Fruit fly (Drosophila melanogaster) whole organism, embryonic: Measurements from ENCODE around the gene CG15522.
A peak's percentile ranks its signal among the peaks of the same experiment; 100 is the strongest.

Source experiments
- Awh ChIP-seq: fragments of 200-800 bp; sonication (Bioruptor generic); IDR thresholded peaks from 2 replicates; pipeline ENCODE4, ENCODE4 v1.3.6; 2022; ENCODE audit warnings: missing biosample characterization, missing genetic modification characterization
- CG10959 ChIP-seq: fragments of 200-800 bp; sonication (Bioruptor generic); IDR thresholded peaks from 2 replicates; pipeline ENCODE4 v1.3.6; 2022; ENCODE audit warnings: missing biosample characterization, missing genetic modification characterization
- CG11456 ChIP-seq: fragments of 200-800 bp; sonication (Bioruptor generic); IDR thresholded peaks from 3 replicates; pipeline ENCODE4 v1.3.6; 2022; ENCODE audit warnings: missing biosample characterization, missing genetic modification characterization
- CG11504 ChIP-seq: fragments of 200-800 bp; sonication (Bioruptor generic); optimal IDR thresholded peaks from 3 replicates; lab custom pipeline; 2019; ENCODE audit warnings: missing biosample characterization, mild to moderate bottlenecking, missing genetic modification characterization, moderate library complexity
- CG12071 ChIP-seq: fragments of 200-800 bp; sonication (Bioruptor generic); optimal IDR thresholded peaks from 3 replicates; lab custom pipeline; 2018; ENCODE audit warnings: missing biosample characterization, mild to moderate bottlenecking, missing genetic modification characterization
- CG13624 ChIP-seq: fragments of 200-800 bp; sonication (Bioruptor generic); optimal IDR thresholded peaks from 2 replicates; lab custom pipeline; 2016; ENCODE audit warnings: missing biosample characterization, missing genetic modification characterization
- CG14441 ChIP-seq: fragments of 200-800 bp; sonication (Bioruptor generic); IDR thresholded peaks from 2 replicates; pipeline ENCODE4 v1.3.6; 2022; ENCODE audit warnings: missing biosample characterization, missing genetic modification characterization
- CG14860 ChIP-seq: fragments of 200-800 bp; sonication (Bioruptor generic); IDR thresholded peaks from 3 replicates; pipeline ENCODE4 v1.3.6; 2022; ENCODE audit warnings: missing biosample characterization, missing genetic modification characterization; ENCODE audit not compliant: partially characterized antibody
- CG1602 ChIP-seq: fragments of 200-800 bp; sonication (Bioruptor generic); optimal IDR thresholded peaks from 3 replicates; lab custom pipeline; 2016; ENCODE audit warnings: missing biosample characterization, missing genetic modification characterization
- CG16815 ChIP-seq: fragments of 200-800 bp; sonication (Bioruptor generic); optimal IDR thresholded peaks from 3 replicates; lab custom pipeline; 2017; ENCODE audit warnings: missing biosample characterization, mild to moderate bottlenecking, missing genetic modification characterization
- CG17359 ChIP-seq: fragments of 200-800 bp; sonication (Bioruptor generic); optimal IDR thresholded peaks from 3 replicates; lab custom pipeline; 2018; ENCODE audit warnings: missing biosample characterization, mild to moderate bottlenecking, missing genetic modification characterization, moderate library complexity
- CG17612 ChIP-seq: fragments of 200-800 bp; sonication (Bioruptor generic); IDR thresholded peaks from 2 replicates; pipeline ENCODE4 v1.3.6; 2022; ENCODE audit warnings: missing biosample characterization, missing genetic modification characterization
- CG17802 ChIP-seq: fragments of 200-800 bp; sonication (Bioruptor generic); optimal IDR thresholded peaks from 2 replicates; lab custom pipeline; 2018; ENCODE audit warnings: missing biosample characterization, mild to moderate bottlenecking, missing genetic modification characterization, moderate library complexity
- CG18599 ChIP-seq: fragments of 200-800 bp; sonication (Bioruptor generic); optimal IDR thresholded peaks from 3 replicates; lab custom pipeline; 2017; ENCODE audit warnings: missing biosample characterization, missing genetic modification characterization, mild to moderate bottlenecking, moderate library complexity, missing genetic modification reagents
- CG2199 ChIP-seq: fragments of 200-800 bp; sonication (Bioruptor generic); IDR thresholded peaks from 3 replicates; pipeline ENCODE4 v1.3.6; 2022; ENCODE audit warnings: missing biosample characterization, missing genetic modification characterization
- CG30403 ChIP-seq: fragments of 200-800 bp; sonication (Bioruptor generic); optimal IDR thresholded peaks from 3 replicates; lab custom pipeline; 2016; ENCODE audit warnings: missing biosample characterization, missing genetic modification characterization
- CG31224 ChIP-seq: fragments of 200-800 bp; sonication (Bioruptor generic); IDR thresholded peaks from 2 replicates; pipeline ENCODE4 v1.3.6; 2022; ENCODE audit warnings: missing biosample characterization, missing genetic modification characterization
- CG31365 ChIP-seq: fragments of 200-800 bp; sonication (Bioruptor generic); optimal IDR thresholded peaks from 2 replicates; lab custom pipeline; 2018; ENCODE audit warnings: missing biosample characterization, mild to moderate bottlenecking, missing genetic modification characterization
- CG32532 ChIP-seq: fragments of 200-800 bp; sonication (Bioruptor generic); IDR thresholded peaks from 2 replicates; pipeline ENCODE4 v1.3.6; 2022; ENCODE audit warnings: missing biosample characterization, missing genetic modification characterization
- CG33557 ChIP-seq: fragments of 200-800 bp; sonication (Bioruptor generic); optimal IDR thresholded peaks from 2 replicates; lab custom pipeline; 2019; ENCODE audit warnings: missing biosample characterization, mild to moderate bottlenecking, missing genetic modification characterization, moderate library complexity
- CG34422 ChIP-seq: fragments of 200-800 bp; sonication (Bioruptor generic); IDR thresholded peaks from 3 replicates; pipeline ENCODE4 v1.3.6; 2022; ENCODE audit warnings: missing biosample characterization, missing genetic modification characterization
- CG6272 ChIP-seq: fragments of 200-800 bp; sonication (Bioruptor generic); IDR thresholded peaks from 2 replicates; pipeline ENCODE4 v1.3.6; 2022; ENCODE audit warnings: missing biosample characterization, missing genetic modification characterization
- CG6854 ChIP-seq: fragments of 200-800 bp; sonication (Bioruptor generic); optimal IDR thresholded peaks from 3 replicates; lab custom pipeline; 2017; ENCODE audit warnings: missing biosample characterization, mild to moderate bottlenecking, missing genetic modification characterization
- CG8290 ChIP-seq, 3 experiments: fragments of 200-800 bp; sonication (Bioruptor generic); optimal IDR thresholded peaks; 2 replicates each; lab custom pipeline; 2016 to 2019; ENCODE audit warnings: missing biosample characterization in 3 of 3, missing genetic modification characterization in 3 of 3, mild to moderate bottlenecking in 2 of 3, moderate library complexity in 1 of 3
- CG9797 ChIP-seq: fragments of 200-800 bp; sonication (Bioruptor generic); optimal IDR thresholded peaks from 3 replicates; lab custom pipeline; 2018; ENCODE audit warnings: missing biosample characterization, mild to moderate bottlenecking, missing genetic modification characterization
- Dbx ChIP-seq: fragments of 200-800 bp; sonication (Bioruptor generic); IDR thresholded peaks from 3 replicates; pipeline ENCODE4 v1.3.6; 2022; ENCODE audit warnings: missing biosample characterization, missing genetic modification characterization
- Fer3 ChIP-seq: fragments of 200-800 bp; sonication (Bioruptor generic); optimal IDR thresholded peaks from 2 replicates; lab custom pipeline; 2018; ENCODE audit warnings: missing biosample characterization, mild to moderate bottlenecking, missing genetic modification characterization, moderate library complexity
- H15 ChIP-seq: fragments of 200-800 bp; sonication (Bioruptor generic); IDR thresholded peaks from 3 replicates; pipeline ENCODE4 v1.3.6; 2022; ENCODE audit warnings: missing biosample characterization, missing genetic modification characterization
- HLH4C ChIP-seq: fragments of 200-800 bp; sonication (Bioruptor generic); IDR thresholded peaks from 3 replicates; pipeline ENCODE4 v1.3.6; 2022; ENCODE audit warnings: missing biosample characterization, missing genetic modification characterization; ENCODE audit not compliant: partially characterized antibody
- HmgD ChIP-seq: fragments of 200-800 bp; sonication (Bioruptor generic); optimal IDR thresholded peaks from 3 replicates; lab custom pipeline; 2016; ENCODE audit warnings: missing biosample characterization, missing genetic modification characterization
- Jarid2 ChIP-seq: fragments of 200-800 bp; sonication (Bioruptor generic); optimal IDR thresholded peaks from 3 replicates; lab custom pipeline; 2017; ENCODE audit warnings: mild to moderate bottlenecking, missing biosample characterization, missing genetic modification reagents, missing genetic modification characterization
- Lpt ChIP-seq: fragments of >200 bp; optimal IDR thresholded peaks from 2 replicates; lab custom pipeline; 2018; ENCODE audit warnings: missing biosample characterization, missing genetic modification characterization
- MBD-R2 ChIP-seq: fragments of 200-800 bp; sonication (Bioruptor generic); IDR thresholded peaks from 2 replicates; pipeline ENCODE4 v1.3.6; 2022; ENCODE audit warnings: missing biosample characterization, missing genetic modification characterization
- MESR4 ChIP-seq: fragments of 200-800 bp; sonication (Bioruptor generic); optimal IDR thresholded peaks from 2 replicates; lab custom pipeline; 2018; ENCODE audit warnings: missing biosample characterization, mild to moderate bottlenecking, missing genetic modification characterization, moderate library complexity
- br ChIP-seq: fragments of >200 bp; optimal IDR thresholded peaks from 2 replicates; lab custom pipeline; 2017
- caup ChIP-seq: fragments of 200-800 bp; sonication (Bioruptor generic); optimal IDR thresholded peaks from 3 replicates; lab custom pipeline; 2017; ENCODE audit warnings: missing biosample characterization, mild to moderate bottlenecking, missing genetic modification characterization, moderate library complexity; ENCODE audit not compliant: severe bottlenecking
- eve ChIP-seq, 2 experiments: fragments of >200 bp; optimal IDR thresholded peaks; 2 replicates each; lab custom pipeline; 2017; ENCODE audit warnings: missing biosample characterization in 2 of 2, missing genetic modification characterization in 2 of 2
- insv ChIP-seq, 2 experiments: fragments of 200-800 bp; sonication (Bioruptor generic); optimal IDR thresholded peaks; 3 replicates each; lab custom pipeline; 2016 to 2018; ENCODE audit warnings: missing biosample characterization in 2 of 2, missing genetic modification characterization in 2 of 2
- kah ChIP-seq: fragments of 200-800 bp; sonication (Bioruptor generic); optimal IDR thresholded peaks from 2 replicates; lab custom pipeline; 2018; ENCODE audit warnings: missing biosample characterization, mild to moderate bottlenecking, missing genetic modification characterization
- mirr ChIP-seq: fragments of 200-800 bp; sonication (Bioruptor generic); optimal IDR thresholded peaks from 3 replicates; lab custom pipeline; 2018; ENCODE audit warnings: missing biosample characterization, mild to moderate bottlenecking, missing genetic modification characterization
- nom ChIP-seq: fragments of 200-800 bp; sonication (Bioruptor generic); optimal IDR thresholded peaks from 2 replicates; lab custom pipeline; 2017; ENCODE audit warnings: missing biosample characterization, missing genetic modification characterization, mild to moderate bottlenecking, moderate library complexity, missing genetic modification reagents
- peb ChIP-seq: fragments of 200-800 bp; sonication (Bioruptor generic); IDR thresholded peaks from 2 replicates; pipeline ENCODE4 v1.3.6; 2022; ENCODE audit warnings: missing biosample characterization, missing genetic modification characterization
- pita ChIP-seq: fragments of 200-800 bp; sonication (Bioruptor generic); optimal IDR thresholded peaks from 2 replicates; lab custom pipeline; 2017; ENCODE audit warnings: missing biosample characterization, mild to moderate bottlenecking, missing genetic modification characterization
- pnt ChIP-seq: fragments of 200-800 bp; sonication (Bioruptor generic); optimal IDR thresholded peaks from 3 replicates; lab custom pipeline; 2016; ENCODE audit warnings: missing biosample characterization, missing genetic modification characterization
- run ChIP-seq: fragments of 200-800 bp; sonication (Bioruptor generic); optimal IDR thresholded peaks from 3 replicates; lab custom pipeline; 2018; ENCODE audit warnings: missing biosample characterization, mild to moderate bottlenecking, missing genetic modification characterization
- sens-2 ChIP-seq: fragments of 200-800 bp; sonication (Bioruptor generic); IDR thresholded peaks from 2 replicates; pipeline ENCODE4 v1.3.6; 2022; ENCODE audit warnings: missing biosample characterization, missing genetic modification characterization
- shn ChIP-seq: fragments of 200-800 bp; sonication (Bioruptor generic); optimal IDR thresholded peaks from 3 replicates; lab custom pipeline; 2016; ENCODE audit warnings: missing biosample characterization, missing genetic modification characterization
- sob ChIP-seq: fragments of 200-800 bp; sonication (Bioruptor generic); IDR thresholded peaks from 2 replicates; pipeline ENCODE4 v1.3.6; 2022; ENCODE audit warnings: missing biosample characterization, missing genetic modification characterization
- sqz ChIP-seq: fragments of 200-800 bp; sonication (Bioruptor generic); optimal IDR thresholded peaks from 3 replicates; lab custom pipeline; 2018; ENCODE audit warnings: missing biosample characterization, mild to moderate bottlenecking, missing genetic modification characterization
- vfl ChIP-seq: fragments of 200-800 bp; sonication (Bioruptor generic); optimal IDR thresholded peaks from 2 replicates; lab custom pipeline; 2016; ENCODE audit warnings: missing biosample characterization, missing genetic modification characterization
- wdn ChIP-seq: fragments of 200-800 bp; sonication (Bioruptor generic); IDR thresholded peaks from 2 replicates; pipeline ENCODE4 v1.3.6; 2022; ENCODE audit warnings: missing biosample characterization, missing genetic modification characterization

The CG15522 gene

DNA sequence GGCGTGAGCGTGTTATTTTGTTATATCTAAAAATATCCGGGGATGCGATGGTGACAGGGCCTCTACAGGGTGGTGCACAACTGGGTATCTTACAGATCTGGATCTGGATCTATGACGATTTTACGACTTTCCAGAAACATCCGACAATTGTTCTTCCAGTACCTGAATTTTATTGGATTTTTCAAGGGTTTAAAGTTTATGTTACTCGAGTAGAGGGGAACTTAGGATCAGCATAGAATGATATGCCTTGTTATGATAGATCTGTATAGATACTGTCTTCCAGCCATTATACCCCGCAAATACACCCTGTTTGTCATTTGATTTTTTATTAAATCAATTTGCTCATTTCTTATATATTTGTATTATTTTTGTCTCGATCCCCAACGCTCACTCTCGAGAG lies 32.7 kb upstream of the CG15522 start (continued):
- TF ChIP-seq Fer3 (tag; lab: Kevin White, UChicago) (peak; percentile 58), vfl (no peak), CG17359 (peak; percentile 61), Jarid2 (GFP tag; lab: Kevin White, UChicago) (no peak), CG17612 (GFP tag; lab: Robert Waterston, UW) (no peak), run (peak; percentile 38), CG12071 (peak; percentile 64), CG9797 (GFP tag; lab: Kevin White, UChicago) (no peak), H15 (GFP tag; lab: Robert Waterston, UW) (peak; percentile 5; the same call in 1 of the 3 replicates), CG14441 (peak; percentile 74), CG13624 (GFP tag; lab: Kevin White, UChicago) (peak; percentile 55), CG10959 (GFP tag; lab: Robert Waterston, UW) (no peak), pnt (GFP tag; lab: Kevin White, UChicago) (peak; percentile 32), CG11456 (GFP tag; lab: Robert Waterston, UW) (0 out of 3 replicates have a peak, but pooled peaks have one; percentile 60), sob (GFP tag; lab: Robert Waterston, UW) (peak; percentile 60), MBD-R2 (GFP tag; lab: Robert Waterston, UW) (peak; percentile 27; the same call in 1 of the 2 replicates), HmgD (no peak), shn (GFP tag; lab: Kevin White, UChicago) (peak; percentile 32), Dbx (GFP tag; lab: Robert Waterston, UW) (peak; percentile 71), CG14860 (GFP tag; lab: Robert Waterston, UW) (no peak), caup (GFP tag; lab: Kevin White, UChicago) (peak; percentile 28), CG18599 (GFP tag; lab: Kevin White, UChicago) (peak; percentile 62), CG6272 (GFP tag; lab: Robert Waterston, UW) (no peak), sens-2 (GFP tag; lab: Robert Waterston, UW) (no peak), nom (no peak), mirr (peak; percentile 14), wdn (GFP tag; lab: Robert Waterston, UW) (peak; percentile 27; the same call in 1 of the 2 replicates), Awh (0 out of 2 replicates have a peak, but pooled peaks have one; percentile 33), CG11504 (tag; lab: Kevin White, UChicago) (peak; percentile 77), CG33557 (GFP tag; lab: Kevin White, UChicago) (no peak), CG16815 (GFP tag; lab: Kevin White, UChicago) (no peak), CG2199 (no peak; the same call in 2 of the 3 replicates), CG17802 (tag; lab: Kevin White, UChicago) (no peak), Lpt (GFP tag; lab: Kevin White, UChicago) (no peak), CG1602 (GFP tag; lab: Kevin White, UChicago) (no peak), CG32532 (GFP tag; lab: Robert Waterston, UW) (peak; percentile 76), CG31224 (GFP tag; lab: Robert Waterston, UW) (peak; percentile 59; the same call in 1 of the 2 replicates), MESR4 (GFP tag; lab: Kevin White, UChicago) (no peak), CG6854 (GFP tag; lab: Kevin White, UChicago) (no peak), kah (GFP tag; lab: Kevin White, UChicago) (peak; percentile 6), CG8290 (GFP tag; optimal IDR thresholded peaks at IDR 0.05; lab: Kevin White, UChicago) (no peak), CG8290 (tag; optimal IDR thresholded peaks at IDR 0.05; lab: Kevin White, UChicago) (peak in 1 of 2 experiments; percentile 72), insv (GFP tag; optimal IDR thresholded peaks at IDR 0.05; lab: Kevin White, UChicago) (no peak), peb (no peak), HLH4C (no peak), br (lab: Kevin White, UChicago) (no peak), CG30403 (peak; percentile 61), CG31365 (peak; percentile 9), pita (GFP tag; lab: Kevin White, UChicago) (no peak), sqz (GFP tag; lab: Kevin White, UChicago) (no peak), eve (GFP tag; optimal IDR thresholded peaks at IDR 0.05; lab: Kevin White, UChicago) (peak in 1 of 2 experiments; percentile 57), CG34422 (peak; percentile 61; the same call in 2 of the 3 replicates)
